Worm (Caenorhabditis elegans) whole organism, young adult: Measurements from ENCODE around the gene glb-12.

Source experiments
- B0336.3 ChIP-seq: fragments of 200-800 bp; sonication (Bioruptor generic); IDR thresholded peaks from 2 replicates; pipeline ENCODE4 v1.3.6; 2022; ENCODE audit warnings: missing genetic modification characterization, missing compliant biosample characterization
- T26A5.8 ChIP-seq: sonication (generic microtip); optimal IDR thresholded peaks from 2 replicates; lab custom pipeline; 2016; ENCODE audit warnings: missing genetic modification characterization, missing compliant biosample characterization
- Y95B8A.8 ChIP-seq: fragments of 200-800 bp; sonication (Bioruptor generic); IDR thresholded peaks from 2 replicates; pipeline ENCODE4 v1.3.6; 2022; ENCODE audit warnings: missing genetic modification reagents, missing genetic modification characterization, missing compliant biosample characterization
- ccch-3 ChIP-seq: fragments of 200-800 bp; sonication (Bioruptor generic); optimal IDR thresholded peaks from 2 replicates; lab custom pipeline; 2018; ENCODE audit warnings: mild to moderate bottlenecking, missing genetic modification characterization, missing compliant biosample characterization
- fkh-3 ChIP-seq: sonication (generic microtip); optimal IDR thresholded peaks from 2 replicates; lab custom pipeline; 2016; ENCODE audit warnings: mild to moderate bottlenecking, missing genetic modification characterization, missing compliant biosample characterization
- lin-35 ChIP-seq, 3 experiments: fragments of 150-350 bp in 2 of 3; sonication (generic microtip) in 1 of 3; optimal IDR thresholded peaks; 2 replicates each; lab custom pipeline; 2014 to 2018; ENCODE audit warnings: missing biosample characterization in 3 of 3, missing genetic modification characterization in 3 of 3, missing genetic modification reagents in 3 of 3
- ztf-18 ChIP-seq: sonication (generic microtip); optimal IDR thresholded peaks from 2 replicates; lab custom pipeline; 2016; ENCODE audit warnings: missing genotype, mild to moderate bottlenecking, missing genetic modification characterization, missing compliant biosample characterization

ce11 chrII:10706038-10706437, 25.4 kb downstream of the glb-12 start:
- TF ChIP-seq ztf-18 (tag; lab: Kevin White, UChicago) (no peak), lin-35 (GFP tag; optimal IDR thresholded peaks at IDR 0.05; lab: Kevin White, UChicago) (no peak), fkh-3 (tag; lab: Kevin White, UChicago) (no peak), T26A5.8 (no peak), ccch-3 (GFP tag; lab: Kevin White, UChicago) (no peak), B0336.3 (no peak), Y95B8A.8 (no peak)
